Fruit fly (Drosophila melanogaster) whole organism, pupa: Measurements from ENCODE around the gene CG17377.

Experiments
- CG13204 ChIP-seq: fragments of 200-800 bp; sonication (Bioruptor generic); optimal IDR thresholded peaks from 2 replicates; lab custom pipeline; 2018; ENCODE audit warnings: missing biosample characterization, mild to moderate bottlenecking, missing genetic modification characterization, moderate library complexity
- CG8301 ChIP-seq: fragments of 200-800 bp; sonication (Bioruptor generic); optimal IDR thresholded peaks from 2 replicates; lab custom pipeline; 2018; ENCODE audit warnings: missing biosample characterization, mild to moderate bottlenecking, missing genetic modification characterization
- D1 ChIP-seq: fragments of 200-800 bp; sonication (Bioruptor generic); optimal IDR thresholded peaks from 2 replicates; lab custom pipeline; 2018; ENCODE audit warnings: missing biosample characterization, mild to moderate bottlenecking, missing genetic modification characterization, moderate library complexity
- gl ChIP-seq: fragments of 200-800 bp; sonication (Bioruptor generic); optimal IDR thresholded peaks from 2 replicates; lab custom pipeline; 2018; ENCODE audit warnings: missing biosample characterization, mild to moderate bottlenecking, missing genetic modification characterization

DNA sequence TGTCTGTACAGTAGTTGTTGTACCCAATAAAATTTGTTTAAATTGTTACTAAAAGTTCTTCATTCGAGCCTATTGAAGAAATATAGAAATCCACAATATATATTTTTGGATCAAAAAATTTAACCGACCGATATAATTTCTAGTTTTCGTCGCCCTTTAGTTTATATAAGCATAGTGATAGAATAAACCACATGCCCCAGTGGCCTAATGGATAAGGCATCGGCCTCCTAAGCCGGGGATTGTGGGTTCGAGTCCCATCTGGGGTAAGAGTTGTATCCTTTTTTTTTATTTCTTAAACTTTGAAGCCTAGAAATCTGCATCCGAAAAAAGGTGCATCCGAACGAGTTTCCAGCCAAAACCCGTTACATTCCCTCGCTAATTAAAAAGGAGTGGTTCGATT, 3.1 kb downstream of the CG17377 start:
- TF ChIP-seq D1 (tag; lab: Kevin White, UChicago) (no peak), gl (tag; lab: Kevin White, UChicago) (no peak), CG13204 (GFP tag; lab: Kevin White, UChicago) (no peak), CG8301 (tag; lab: Kevin White, UChicago) (no peak)
